Worm (Caenorhabditis elegans) whole organism, dauer: ENCODE results near the gene pho-4.

Source experiments
- unc-62 ChIP-seq: sonication (generic microtip); optimal IDR thresholded peaks from 2 replicates; lab custom pipeline; 2017; ENCODE audit warnings: missing biosample characterization, missing genetic modification reagents, missing genetic modification characterization

Gene pho-4

ce11 chrII:5195504-5195903 lies 42.8 kb downstream of the pho-4 start, which contains the start of gene C34F11.5:
Gene C34F11.5, plus strand, starts transcription at chrII:5195804.
- no peak for TF ChIP-seq unc-62 (GFP tag; lab: Kevin White, UChicago)

- TF ChIP-seq unc-62 (GFP tag; lab: Kevin White, UChicago), result no peak
These were observed 44.2 kb downstream of the pho-4 start, which contains the start of gene msp-49 for ce11 chrII:5194066-5194465. Gene msp-49, plus strand, starts transcription at chrII:5194366.

DNA sequence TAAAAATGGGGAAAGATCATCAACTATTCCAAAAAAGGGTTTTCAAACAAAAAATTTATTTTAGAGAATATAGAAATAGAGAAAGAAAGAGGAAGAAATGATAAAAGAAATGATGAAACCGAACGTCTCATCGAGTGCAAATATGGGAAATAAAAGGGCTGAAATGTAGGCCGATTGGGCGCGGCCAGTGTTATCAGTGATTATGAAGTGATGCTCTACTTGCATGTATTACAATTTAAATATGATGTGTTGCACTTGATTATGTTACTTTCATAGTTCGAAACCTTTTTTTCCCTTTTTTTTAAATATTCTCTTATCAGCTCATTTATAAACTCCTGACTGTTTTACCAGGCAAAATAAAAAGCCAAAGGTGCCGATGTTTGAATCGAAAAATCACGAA lies 46.5 kb downstream of the pho-4 start:
- no peak for TF ChIP-seq unc-62 (GFP tag; lab: Kevin White, UChicago)

- no peak for TF ChIP-seq unc-62 (GFP tag; lab: Kevin White, UChicago)
These were observed 50.3 kb downstream of the pho-4 start for ce11 chrII:5187934-5188333.

- TF ChIP-seq unc-62 (GFP tag; lab: Kevin White, UChicago), result no peak
These were observed 50.8 kb downstream of the pho-4 start, which contains the start of gene crh-2 for ce11 chrII:5187469-5187868. Gene crh-2, minus strand, starts transcription at chrII:5187569.

DNA sequence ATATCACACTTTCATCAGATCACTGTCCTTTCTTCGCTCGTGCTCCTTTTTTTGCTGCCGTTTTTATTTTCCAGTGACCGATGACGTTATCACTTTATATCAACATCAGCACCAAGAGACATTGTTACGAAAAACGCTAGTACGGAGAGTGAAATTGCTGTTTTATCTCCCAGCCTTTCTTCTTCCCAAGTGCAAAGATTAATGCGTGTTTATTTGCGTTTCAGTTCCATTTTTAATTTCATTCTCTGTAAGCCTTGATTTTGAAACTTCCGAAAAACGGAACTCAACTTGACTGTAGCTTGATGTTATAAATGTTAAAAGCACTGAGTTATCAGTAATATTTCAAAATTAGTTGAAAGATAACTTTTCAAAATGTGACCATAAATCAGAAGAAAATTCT lies 51.4 kb downstream of the pho-4 start:
- TF ChIP-seq unc-62 (GFP tag; lab: Kevin White, UChicago), result no peak
